Fruit fly (Drosophila melanogaster): ENCODE measurements around the gene kumpel.

kumpel gene

dm6 chr3R:25906722-25907121 lies at the start of gene kumpel:
TSS of gene kumpel (plus strand) at chr3R:25907022.
- no peak for TF ChIP-seq h (optimal IDR thresholded peaks at IDR 0.05)
- TF ChIP-seq insv (optimal IDR thresholded peaks at IDR 0.05), result no peak
- no peak for TF ChIP-seq ttk (optimal IDR thresholded peaks at IDR 0.05)
- TF ChIP-seq Myc (optimal IDR thresholded peaks at IDR 0.05), result no peak
- no peak for TF ChIP-seq Sin3A (optimal IDR thresholded peaks at IDR 0.05)
- no peak for TF ChIP-seq psq (optimal IDR thresholded peaks at IDR 0.05)

dm6 chr3R:25870389-25870788 lies 36.4 kb upstream of the kumpel start:
- TF ChIP-seq insv (optimal IDR thresholded peaks at IDR 0.05), result no peak
- no peak for TF ChIP-seq psq (optimal IDR thresholded peaks at IDR 0.05)
- no peak for TF ChIP-seq ttk (optimal IDR thresholded peaks at IDR 0.05)
- TF ChIP-seq Sin3A (optimal IDR thresholded peaks at IDR 0.05), result no peak
- TF ChIP-seq Myc (optimal IDR thresholded peaks at IDR 0.05), result no peak
- TF ChIP-seq h (optimal IDR thresholded peaks at IDR 0.05), result no peak

- TF ChIP-seq psq (optimal IDR thresholded peaks at IDR 0.05) (no peak), ttk (optimal IDR thresholded peaks at IDR 0.05) (no peak), Myc (optimal IDR thresholded peaks at IDR 0.05) (no peak), h (optimal IDR thresholded peaks at IDR 0.05) (no peak), insv (optimal IDR thresholded peaks at IDR 0.05) (no peak), Sin3A (optimal IDR thresholded peaks at IDR 0.05) (no peak)
Measured at dm6 chr3R:25876639-25877038, 30.2 kb upstream of the kumpel start.

- TF ChIP-seq ttk (optimal IDR thresholded peaks at IDR 0.05) (no peak), h (optimal IDR thresholded peaks at IDR 0.05) (no peak), Sin3A (optimal IDR thresholded peaks at IDR 0.05) (no peak)
Measured at dm6 chr3R:25877064-25877463, 29.8 kb upstream of the kumpel start.

dm6 chr3R:25879324-25879766 lies 27.5 kb upstream of the kumpel start:
- no peak for TF ChIP-seq insv (optimal IDR thresholded peaks at IDR 0.05)
- no peak for TF ChIP-seq Sin3A (optimal IDR thresholded peaks at IDR 0.05)
- TF ChIP-seq Myc (optimal IDR thresholded peaks at IDR 0.05), result no peak
- no peak for TF ChIP-seq psq (optimal IDR thresholded peaks at IDR 0.05)
- no peak for TF ChIP-seq h (optimal IDR thresholded peaks at IDR 0.05)
- no peak for TF ChIP-seq ttk (optimal IDR thresholded peaks at IDR 0.05)

dm6 chr3R:25880198-25880970 lies 26.4 kb upstream of the kumpel start:
- TF ChIP-seq Myc (optimal IDR thresholded peaks at IDR 0.05), result no peak
- TF ChIP-seq psq (optimal IDR thresholded peaks at IDR 0.05), result no peak
- TF ChIP-seq insv (optimal IDR thresholded peaks at IDR 0.05), result no peak
- TF ChIP-seq h (optimal IDR thresholded peaks at IDR 0.05), result no peak
- TF ChIP-seq Sin3A (optimal IDR thresholded peaks at IDR 0.05), result no peak
- TF ChIP-seq ttk (optimal IDR thresholded peaks at IDR 0.05), result no peak

dm6 chr3R:25880971-25881809 lies 25.6 kb upstream of the kumpel start, which contains the start of gene Tsp96F:
TSS of gene Tsp96F (minus strand) at chr3R:25881427.
- no peak for TF ChIP-seq Myc (optimal IDR thresholded peaks at IDR 0.05)
- no peak for TF ChIP-seq h (optimal IDR thresholded peaks at IDR 0.05)
- TF ChIP-seq ttk (optimal IDR thresholded peaks at IDR 0.05), result no peak
- no peak for TF ChIP-seq Sin3A (optimal IDR thresholded peaks at IDR 0.05)
- no peak for TF ChIP-seq psq (optimal IDR thresholded peaks at IDR 0.05)
- TF ChIP-seq insv (optimal IDR thresholded peaks at IDR 0.05), result no peak

dm6 chr3R:25881915-25882314 lies 24.9 kb upstream of the kumpel start, which contains the start of gene SppL:
TSS of gene SppL (plus strand) at chr3R:25881984.
- TF ChIP-seq ttk (optimal IDR thresholded peaks at IDR 0.05), result no peak
- TF ChIP-seq psq (optimal IDR thresholded peaks at IDR 0.05), result no peak
- TF ChIP-seq Sin3A (optimal IDR thresholded peaks at IDR 0.05), result no peak
- TF ChIP-seq Myc (optimal IDR thresholded peaks at IDR 0.05), result no peak
- no peak for TF ChIP-seq insv (optimal IDR thresholded peaks at IDR 0.05)
- TF ChIP-seq h (optimal IDR thresholded peaks at IDR 0.05), result no peak

dm6 chr3R:25882606-25883266 lies 24.1 kb upstream of the kumpel start:
- no peak for TF ChIP-seq ttk (optimal IDR thresholded peaks at IDR 0.05)

dm6 chr3R:25883877-25884276 lies 22.9 kb upstream of the kumpel start:
- no peak for TF ChIP-seq ttk (optimal IDR thresholded peaks at IDR 0.05)
- no peak for TF ChIP-seq Sin3A (optimal IDR thresholded peaks at IDR 0.05)
- TF ChIP-seq h (optimal IDR thresholded peaks at IDR 0.05), result no peak
- TF ChIP-seq insv (optimal IDR thresholded peaks at IDR 0.05), result no peak
- TF ChIP-seq psq (optimal IDR thresholded peaks at IDR 0.05), result no peak
- no peak for TF ChIP-seq Myc (optimal IDR thresholded peaks at IDR 0.05)

dm6 chr3R:25884301-25884700 lies 22.5 kb upstream of the kumpel start:
- TF ChIP-seq ttk (optimal IDR thresholded peaks at IDR 0.05) (no peak), Sin3A (optimal IDR thresholded peaks at IDR 0.05) (no peak), Myc (optimal IDR thresholded peaks at IDR 0.05) (no peak), psq (optimal IDR thresholded peaks at IDR 0.05) (no peak)

- TF ChIP-seq h (optimal IDR thresholded peaks at IDR 0.05) (no peak), Myc (optimal IDR thresholded peaks at IDR 0.05) (no peak), psq (optimal IDR thresholded peaks at IDR 0.05) (no peak), Sin3A (optimal IDR thresholded peaks at IDR 0.05) (no peak), ttk (optimal IDR thresholded peaks at IDR 0.05) (no peak), insv (optimal IDR thresholded peaks at IDR 0.05) (no peak)
Measured at dm6 chr3R:25885136-25885535, 21.7 kb upstream of the kumpel start.

Measured in Kc167 (cell line).